Worm (Caenorhabditis elegans) whole organism, late embryonic: ENCODE results near the gene krr-1.

Experiments
- K02D7.2 ChIP-seq: sonication (generic microtip); optimal IDR thresholded peaks from 2 replicates; lab custom pipeline; 2017; ENCODE audit warnings: mild to moderate bottlenecking, missing genetic modification characterization, missing compliant biosample characterization
- ahr-1 ChIP-seq: sonication (generic microtip); optimal IDR thresholded peaks from 2 replicates; lab custom pipeline; 2016; ENCODE audit warnings: missing genetic modification characterization, missing compliant biosample characterization
- ama-1 ChIP-seq: fragments of 150-350 bp; optimal IDR thresholded peaks from 2 replicates; lab custom pipeline; 2014
- ceh-14 ChIP-seq: sonication (generic microtip); optimal IDR thresholded peaks from 2 replicates; lab custom pipeline; 2016; ENCODE audit warnings: missing genotype, missing genetic modification characterization, missing compliant biosample characterization
- ceh-18 ChIP-seq: sonication (generic microtip); optimal IDR thresholded peaks from 2 replicates; lab custom pipeline; 2016; ENCODE audit warnings: missing genetic modification characterization, missing compliant biosample characterization
- ceh-22 ChIP-seq: sonication (generic microtip); optimal IDR thresholded peaks from 2 replicates; lab custom pipeline; 2017; ENCODE audit warnings: missing biosample characterization, missing genetic modification characterization
- ceh-30 ChIP-seq: fragments of 150-350 bp; optimal IDR thresholded peaks from 2 replicates; lab custom pipeline; 2014; ENCODE audit warnings: missing biosample characterization, missing genetic modification characterization
- ceh-31 ChIP-seq: sonication (generic microtip); optimal IDR thresholded peaks from 2 replicates; lab custom pipeline; 2016; ENCODE audit warnings: missing genetic modification characterization, missing compliant biosample characterization
- ceh-34 ChIP-seq: sonication (generic microtip); optimal IDR thresholded peaks from 2 replicates; lab custom pipeline; 2016; ENCODE audit warnings: mild to moderate bottlenecking, missing genetic modification characterization, missing compliant biosample characterization
- ceh-45 ChIP-seq: fragments of 200-800 bp; sonication (Bioruptor generic); IDR thresholded peaks from 2 replicates; pipeline ENCODE4 v1.3.6; 2022; ENCODE audit warnings: missing genetic modification reagents, missing genetic modification characterization, missing compliant biosample characterization
- ceh-9 ChIP-seq: sonication (generic microtip); optimal IDR thresholded peaks from 2 replicates; lab custom pipeline; 2016; ENCODE audit warnings: mild to moderate bottlenecking, missing genetic modification characterization, inconsistent platforms, missing compliant biosample characterization
- che-1 ChIP-seq: sonication (generic microtip); optimal IDR thresholded peaks from 2 replicates; lab custom pipeline; 2016; ENCODE audit warnings: mild to moderate bottlenecking, missing genetic modification characterization, missing compliant biosample characterization
- dve-1 ChIP-seq: sonication (generic microtip); optimal IDR thresholded peaks from 2 replicates; lab custom pipeline; 2017; ENCODE audit warnings: antibody characterized with exemption, mild to moderate bottlenecking, missing genetic modification characterization, missing compliant biosample characterization
- elt-2 ChIP-seq: sonication (generic microtip); optimal IDR thresholded peaks from 2 replicates; lab custom pipeline; 2016; ENCODE audit warnings: missing genetic modification reagents, missing genetic modification characterization, missing compliant biosample characterization
- eyg-1 ChIP-seq: sonication (generic microtip); optimal IDR thresholded peaks from 2 replicates; lab custom pipeline; 2016; ENCODE audit warnings: missing genotype, missing genetic modification characterization, missing compliant biosample characterization
- hlh-13 ChIP-seq: fragments of 200-800 bp; sonication (Bioruptor generic); optimal IDR thresholded peaks from 2 replicates; lab custom pipeline; 2018; ENCODE audit warnings: mild to moderate bottlenecking, missing genetic modification characterization, missing compliant biosample characterization
- hlh-30 ChIP-seq: sonication (generic microtip); optimal IDR thresholded peaks from 2 replicates; lab custom pipeline; 2017; ENCODE audit warnings: antibody characterized with exemption, missing genetic modification characterization, missing compliant biosample characterization; ENCODE audit not compliant: insufficient read depth
- madf-2 ChIP-seq: sonication (generic microtip); optimal IDR thresholded peaks from 2 replicates; lab custom pipeline; 2017; ENCODE audit warnings: missing genetic modification characterization, missing compliant biosample characterization
- mec-3 ChIP-seq: sonication (generic microtip); optimal IDR thresholded peaks from 2 replicates; lab custom pipeline; 2016; ENCODE audit warnings: borderline replicate concordance, missing genetic modification characterization, missing compliant biosample characterization
- nfya-1 ChIP-seq: sonication (generic microtip); optimal IDR thresholded peaks from 2 replicates; lab custom pipeline; 2017; ENCODE audit warnings: missing genetic modification characterization, mild to moderate bottlenecking, missing compliant biosample characterization, antibody characterized with exemption, moderate library complexity
- pat-9 ChIP-seq: fragments of 200-800 bp; sonication (Bioruptor generic); optimal IDR thresholded peaks from 2 replicates; lab custom pipeline; 2018; ENCODE audit warnings: mild to moderate bottlenecking, missing genetic modification characterization, moderate library complexity, missing compliant biosample characterization
- pha-2 ChIP-seq: sonication (generic microtip); optimal IDR thresholded peaks from 2 replicates; lab custom pipeline; 2017; ENCODE audit warnings: mild to moderate bottlenecking, missing genetic modification characterization, missing compliant biosample characterization
- pros-1 ChIP-seq: fragments of 150-350 bp; optimal IDR thresholded peaks from 2 replicates; lab custom pipeline; 2014; ENCODE audit warnings: missing biosample characterization, missing genetic modification reagents, missing genetic modification characterization
- ref-2 ChIP-seq: sonication (generic microtip); optimal IDR thresholded peaks from 2 replicates; lab custom pipeline; 2016; ENCODE audit warnings: missing genetic modification characterization, missing compliant biosample characterization
- rnt-1 ChIP-seq: sonication (generic microtip); optimal IDR thresholded peaks from 2 replicates; lab custom pipeline; 2016; ENCODE audit warnings: missing genetic modification characterization, missing compliant biosample characterization
- sox-2 ChIP-seq: fragments of 200-800 bp; sonication (Bioruptor generic); IDR thresholded peaks from 2 replicates; pipeline ENCODE4 v1.3.6; 2022; ENCODE audit warnings: missing genetic modification reagents, missing genetic modification characterization, missing compliant biosample characterization
- tbx-2 ChIP-seq: sonication (generic microtip); optimal IDR thresholded peaks from 2 replicates; lab custom pipeline; 2016; ENCODE audit warnings: missing genetic modification characterization, missing compliant biosample characterization
- tbx-7 ChIP-seq: sonication (generic microtip); optimal IDR thresholded peaks from 2 replicates; lab custom pipeline; 2016; ENCODE audit warnings: missing genotype, missing genetic modification characterization, missing compliant biosample characterization
- unc-3 ChIP-seq, 2 experiments: fragments of 200-800 bp in 1 of 2; sonication (Bioruptor generic) in 1 of 2; sonication (generic microtip) in 1 of 2; conservative IDR thresholded peaks in 1 of 2; optimal IDR thresholded peaks in 1 of 2; 2 replicates each; pipeline versions ENCODE4 v1.3.6 to Lab custom; 2016 to 2022; ENCODE audit warnings: missing compliant biosample characterization in 2 of 2, missing genetic modification characterization in 2 of 2, missing genetic modification reagents in 1 of 2
- unc-42 ChIP-seq: sonication (generic microtip); optimal IDR thresholded peaks from 2 replicates; lab custom pipeline; 2016; ENCODE audit warnings: missing genotype, missing genetic modification characterization, missing compliant biosample characterization
- unc-55 ChIP-seq: sonication (generic microtip); optimal IDR thresholded peaks from 2 replicates; lab custom pipeline; 2017; ENCODE audit warnings: missing biosample characterization, missing genetic modification reagents, missing genetic modification characterization
- unc-86 ChIP-seq: sonication (generic microtip); optimal IDR thresholded peaks from 2 replicates; lab custom pipeline; 2016; ENCODE audit warnings: missing genetic modification characterization, missing compliant biosample characterization

The krr-1 gene

ce11 chrV:7194818-7195217 is 36.2 kb upstream of the krr-1 start:
- TF ChIP-seq tbx-7 (tag; lab: Kevin White, UChicago) = no peak
- TF ChIP-seq ceh-34 (tag; lab: Kevin White, UChicago) = no peak
- no peak for TF ChIP-seq ceh-9
- no peak for TF ChIP-seq ceh-14 (tag; lab: Kevin White, UChicago)

- TF ChIP-seq mec-3 (tag; lab: Kevin White, UChicago) = no peak
- TF ChIP-seq ahr-1 (tag; lab: Kevin White, UChicago) = no peak
- TF ChIP-seq che-1 = no peak
- TF ChIP-seq sox-2 (GFP tag; lab: Robert Waterston, UW) = no peak
- no peak for TF ChIP-seq pat-9 (tag; lab: Kevin White, UChicago)
Observed at ce11 chrV:7196037-7196436, 35.0 kb upstream of the krr-1 start, which contains the start of gene attf-2. Gene attf-2 (minus strand): TSS chrV:7196137.

ce11 chrV:7196498-7196966 is 34.5 kb upstream of the krr-1 start, which contains the start of gene F09G2.2:
Gene F09G2.2 (plus strand): TSS chrV:7196916.
- peak; percentile 48 for TF ChIP-seq ceh-18 (tag; lab: Kevin White, UChicago)
- TF ChIP-seq unc-55 = peak; percentile 73
- TF ChIP-seq hlh-30 (tag; lab: Kevin White, UChicago) = peak; percentile 43
- peak; percentile 31 for TF ChIP-seq elt-2
- TF ChIP-seq ceh-22 (tag; lab: Kevin White, UChicago) = no peak
- TF ChIP-seq ceh-30 (tag; lab: Kevin White, UChicago) = peak; percentile 17
- TF ChIP-seq tbx-2 (tag; lab: Kevin White, UChicago) = peak; percentile 64
- peak; percentile 1 for TF ChIP-seq ceh-14 (tag; lab: Kevin White, UChicago)
- no peak for TF ChIP-seq pha-2
- no peak for TF ChIP-seq unc-3 (GFP tag; conservative IDR thresholded peaks at IDR 0.05; lab: Robert Waterston, UW)
- TF ChIP-seq unc-3 (tag; optimal IDR thresholded peaks at IDR 0.05; lab: Kevin White, UChicago) = no peak
- TF ChIP-seq dve-1 = peak; percentile 42
- TF ChIP-seq madf-2 = peak; percentile 23
- TF ChIP-seq rnt-1 (tag; lab: Kevin White, UChicago) = peak; percentile 50
- peak; percentile 72 for TF ChIP-seq ceh-31 (tag; lab: Kevin White, UChicago)
- TF ChIP-seq ceh-45 (GFP tag; lab: Robert Waterston, UW) = no peak
- peak; percentile 39 for TF ChIP-seq ceh-34 (tag; lab: Kevin White, UChicago)
- TF ChIP-seq ref-2 (tag; lab: Kevin White, UChicago) = peak; percentile 25
- no peak for TF ChIP-seq unc-86 (tag; lab: Kevin White, UChicago)
- no peak for TF ChIP-seq ceh-9
- TF ChIP-seq nfya-1 (tag; lab: Kevin White, UChicago) = peak; percentile 88
- peak; percentile 58 for TF ChIP-seq unc-42 (tag; lab: Kevin White, UChicago)
- peak; percentile 20 for TF ChIP-seq pros-1 (tag; lab: Kevin White, UChicago)
- no peak for TF ChIP-seq eyg-1 (tag; lab: Kevin White, UChicago)
- TF ChIP-seq, all 69 proteins: peak for 16

DNA sequence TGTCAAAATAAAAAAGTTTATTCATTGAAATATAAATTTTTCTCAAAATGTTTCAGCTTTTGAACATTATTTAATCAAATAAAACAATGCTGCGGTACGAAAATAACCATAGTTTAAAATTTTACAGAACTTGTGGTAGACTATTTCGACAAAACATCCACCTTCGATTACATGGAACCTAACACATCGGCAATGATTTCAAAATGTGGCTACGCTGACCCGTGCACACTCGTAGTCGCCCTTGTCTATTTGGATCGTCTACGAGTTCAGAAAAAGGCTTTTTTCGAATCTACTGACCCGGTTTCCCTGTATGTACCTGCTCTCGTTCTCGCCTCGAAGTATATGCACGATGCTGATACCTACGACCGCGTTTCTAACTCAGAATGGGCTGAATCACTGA is 34.0 kb upstream of the krr-1 start:
- TF ChIP-seq nfya-1 (tag; lab: Kevin White, UChicago) (no peak), K02D7.2 (tag; lab: Kevin White, UChicago) (no peak), hlh-13 (GFP tag; lab: Kevin White, UChicago) (no peak)
- TF ChIP-seq, all 69 proteins: peak for 0

DNA sequence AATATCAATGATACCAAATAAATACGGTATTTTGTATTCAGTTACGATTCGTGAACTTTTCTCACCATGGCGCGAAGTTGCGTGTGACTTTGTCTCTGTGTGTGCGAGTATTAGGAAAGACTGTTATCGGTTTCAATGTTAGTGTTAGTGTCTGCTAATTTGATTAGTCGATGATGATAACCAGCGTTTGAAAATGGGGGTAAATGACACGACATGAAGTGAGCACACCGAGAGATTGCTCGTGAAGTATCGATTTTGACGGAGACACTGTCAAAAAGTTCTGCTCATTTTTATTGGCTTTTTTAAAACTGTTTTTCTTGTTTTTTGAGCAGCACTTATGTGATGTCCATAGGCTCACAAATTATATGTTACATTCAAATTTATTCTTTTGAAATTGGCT is 32.6 kb upstream of the krr-1 start:
- TF ChIP-seq hlh-30 (tag; lab: Kevin White, UChicago) (no peak), ama-1 (lab: Kevin White, UChicago) (peak; percentile 40)
